Worm (Caenorhabditis elegans): Measurements from ENCODE around the gene mak-1.

ce11 chrII:8792640-8793039 is 48.8 kb downstream of the mak-1 start, which contains the start of gene idpa-2:
- TF ChIP-seq him-1 (tag; optimal IDR thresholded peaks at IDR 0.05) (no peak), dao-5 (tag; optimal IDR thresholded peaks at IDR 0.05) (no peak), W03F9.2 (tag; optimal IDR thresholded peaks at IDR 0.05) (no peak)
